Fruit fly (Drosophila melanogaster) whole organism, adult: ENCODE results near the gene pug.

Source experiments
- CG11617 ChIP-seq: fragments of 200-800 bp; sonication (Bioruptor generic); optimal IDR thresholded peaks from 2 replicates; lab custom pipeline; 2017; ENCODE audit warnings: mild to moderate bottlenecking, missing biosample characterization, missing genetic modification reagents, missing genetic modification characterization
- CG12768 ChIP-seq: fragments of 200-800 bp; sonication (Bioruptor generic); optimal IDR thresholded peaks from 2 replicates; lab custom pipeline; 2017; ENCODE audit warnings: missing biosample characterization, missing genetic modification characterization, mild to moderate bottlenecking, moderate library complexity, missing genetic modification reagents
- CG14711 ChIP-seq: fragments of 200-800 bp; sonication (Bioruptor generic); optimal IDR thresholded peaks from 2 replicates; lab custom pipeline; 2018; ENCODE audit warnings: missing biosample characterization, mild to moderate bottlenecking, missing genetic modification characterization, moderate library complexity
- CG1620 ChIP-seq: fragments of 200-800 bp; sonication (Bioruptor generic); optimal IDR thresholded peaks from 2 replicates; lab custom pipeline; 2016; ENCODE audit warnings: missing biosample characterization, missing genetic modification characterization
- CG33017 ChIP-seq: fragments of 200-800 bp; sonication (Bioruptor generic); optimal IDR thresholded peaks from 2 replicates; lab custom pipeline; 2018; ENCODE audit warnings: missing biosample characterization, mild to moderate bottlenecking, missing genetic modification characterization, moderate library complexity
- CG5204 ChIP-seq: fragments of 200-800 bp; sonication (Bioruptor generic); optimal IDR thresholded peaks from 2 replicates; lab custom pipeline; 2016; ENCODE audit warnings: missing biosample characterization, missing genetic modification characterization
- CG7045 ChIP-seq: fragments of 200-800 bp; sonication (Bioruptor generic); optimal IDR thresholded peaks from 2 replicates; lab custom pipeline; 2017; ENCODE audit warnings: missing biosample characterization, mild to moderate bottlenecking, missing genetic modification characterization
- CG7101 ChIP-seq: fragments of 200-800 bp; sonication (Bioruptor generic); optimal IDR thresholded peaks from 2 replicates; lab custom pipeline; 2018; ENCODE audit warnings: missing biosample characterization, mild to moderate bottlenecking, missing genetic modification characterization, moderate library complexity
- Clk ChIP-seq: fragments of 200-800 bp; sonication (Bioruptor generic); optimal IDR thresholded peaks from 2 replicates; lab custom pipeline; 2017; ENCODE audit warnings: missing biosample characterization, missing genetic modification characterization
- Crg-1 ChIP-seq: fragments of 200-800 bp; sonication (Bioruptor generic); optimal IDR thresholded peaks from 2 replicates; lab custom pipeline; 2016; ENCODE audit warnings: missing biosample characterization, missing genetic modification characterization
- Hr96 ChIP-seq: fragments of 200-800 bp; sonication (Bioruptor generic); optimal IDR thresholded peaks from 2 replicates; lab custom pipeline; 2016; ENCODE audit warnings: missing biosample characterization, missing genetic modification characterization
- Mnt ChIP-seq: fragments of 200-800 bp; sonication (Bioruptor generic); optimal IDR thresholded peaks from 2 replicates; lab custom pipeline; 2016; ENCODE audit warnings: missing biosample characterization, mild to moderate bottlenecking, missing genetic modification characterization
- bab1 ChIP-seq: fragments of 200-800 bp; sonication (Bioruptor generic); optimal IDR thresholded peaks from 3 replicates; lab custom pipeline; 2019; ENCODE audit warnings: missing biosample characterization, mild to moderate bottlenecking, missing genetic modification characterization, moderate library complexity
- cic ChIP-seq: fragments of 200-800 bp; sonication (Bioruptor generic); optimal IDR thresholded peaks from 2 replicates; lab custom pipeline; 2017; ENCODE audit warnings: missing biosample characterization, mild to moderate bottlenecking, missing genetic modification characterization, moderate library complexity
- cnc ChIP-seq, 2 experiments: fragments of >200 bp; optimal IDR thresholded peaks; 2 replicates each; lab custom pipeline; 2017
- kay ChIP-seq: fragments of 200-800 bp; sonication (Bioruptor generic); peaks from one replicate; lab custom pipeline; 2016; ENCODE audit warnings: missing biosample characterization, missing genetic modification characterization, borderline replicate concordance
- ovo ChIP-seq: fragments of 200-800 bp; sonication (Bioruptor generic); optimal IDR thresholded peaks from 2 replicates; lab custom pipeline; 2016; ENCODE audit warnings: missing biosample characterization, missing genetic modification characterization
- pad ChIP-seq: fragments of 200-800 bp; sonication (Bioruptor generic); optimal IDR thresholded peaks from 3 replicates; lab custom pipeline; 2017; ENCODE audit warnings: missing biosample characterization, missing genetic modification characterization, mild to moderate bottlenecking, moderate library complexity, missing genetic modification reagents
- tj ChIP-seq: fragments of 200-800 bp; sonication (Bioruptor generic); optimal IDR thresholded peaks from 3 replicates; lab custom pipeline; 2017; ENCODE audit warnings: missing biosample characterization, mild to moderate bottlenecking, missing genetic modification characterization, moderate library complexity
- toe ChIP-seq: fragments of 200-800 bp; sonication (Bioruptor generic); optimal IDR thresholded peaks from 2 replicates; lab custom pipeline; 2016; ENCODE audit warnings: missing biosample characterization, missing genetic modification characterization

The pug gene

dm6 chr3R:10708169-10708568, 11.8 kb downstream of the pug start, which contains the start of gene CG31278:
TSS of gene CG31278 (minus strand) at chr3R:10708340.
- TF ChIP-seq CG12768 (no peak), bab1 (GFP tag; lab: Kevin White, UChicago) (peak; percentile 26)

dm6 chr3R:10709264-10709663, 12.9 kb downstream of the pug start, which contains the start of gene CG31373:
TSS of gene CG31373 (minus strand) at chr3R:10709364.
- TF ChIP-seq Crg-1 (GFP tag; lab: Kevin White, UChicago), result no peak
- TF ChIP-seq toe (GFP tag; lab: Kevin White, UChicago), result no peak
- TF ChIP-seq cnc (optimal IDR thresholded peaks at IDR 0.05; lab: Kevin White, UChicago), result no peak
- TF ChIP-seq CG12768, result no peak
- TF ChIP-seq CG33017, result no peak
- no peak for TF ChIP-seq tj (GFP tag; lab: Kevin White, UChicago)
- no peak for TF ChIP-seq bab1 (GFP tag; lab: Kevin White, UChicago)
- TF ChIP-seq CG14711 (tag; lab: Kevin White, UChicago), result no peak
- TF ChIP-seq CG7101, result no peak
- no peak for TF ChIP-seq Mnt
- no peak for TF ChIP-seq kay
- no peak for TF ChIP-seq CG7045 (GFP tag; lab: Kevin White, UChicago)
- no peak for TF ChIP-seq Hr96 (GFP tag; lab: Kevin White, UChicago)
- TF ChIP-seq CG1620 (GFP tag; lab: Kevin White, UChicago), result no peak
- no peak for TF ChIP-seq Clk (GFP tag; lab: Kevin White, UChicago)
- TF ChIP-seq CG11617, result no peak
- TF ChIP-seq pad, result no peak
- no peak for TF ChIP-seq ovo (GFP tag; lab: Kevin White, UChicago)
- TF ChIP-seq cic (GFP tag; lab: Kevin White, UChicago), result no peak

DNA sequence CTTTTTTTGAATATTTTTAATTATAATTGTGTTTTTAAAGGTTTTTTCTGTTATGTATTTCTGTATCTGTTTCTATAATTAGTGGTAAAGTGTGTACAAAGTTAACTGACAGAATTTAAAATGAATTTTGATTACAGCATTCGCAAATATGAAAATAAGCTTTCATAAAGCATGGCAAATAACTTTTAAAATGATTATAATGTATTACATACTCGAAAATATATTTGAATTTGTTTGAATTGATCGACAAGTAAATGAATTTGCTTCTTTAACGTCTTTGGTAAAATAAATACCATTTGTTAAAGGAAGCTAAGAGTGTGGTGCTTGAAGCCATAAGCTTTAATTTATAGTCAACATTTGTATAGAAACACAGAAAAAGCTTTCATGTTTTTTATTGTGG, 14.8 kb downstream of the pug start, which contains the start of gene CG14689:
CG14689 (minus strand) TSS at position 101 of the 400 bp plus-strand sequence.
- TF ChIP-seq CG33017 (no peak), bab1 (GFP tag; lab: Kevin White, UChicago) (no peak), ovo (GFP tag; lab: Kevin White, UChicago) (no peak), pad (no peak), Hr96 (GFP tag; lab: Kevin White, UChicago) (no peak), Clk (GFP tag; lab: Kevin White, UChicago) (no peak), CG1620 (GFP tag; lab: Kevin White, UChicago) (no peak), CG12768 (no peak), cnc (optimal IDR thresholded peaks at IDR 0.05; lab: Kevin White, UChicago) (no peak), CG14711 (tag; lab: Kevin White, UChicago) (no peak), kay (no peak), toe (GFP tag; lab: Kevin White, UChicago) (no peak)

dm6 chr3R:10714498-10714897, 18.2 kb downstream of the pug start, which contains the start of gene CG4073:
TSS of gene CG4073 (plus strand) at chr3R:10714798.
- TF ChIP-seq pad (no peak), kay (no peak), bab1 (GFP tag; lab: Kevin White, UChicago) (no peak), cnc (optimal IDR thresholded peaks at IDR 0.05; lab: Kevin White, UChicago) (no peak), Mnt (no peak), CG7101 (no peak), CG11617 (no peak), tj (GFP tag; lab: Kevin White, UChicago) (no peak), CG33017 (no peak), CG5204 (no peak), CG12768 (no peak), Crg-1 (GFP tag; lab: Kevin White, UChicago) (no peak), Clk (GFP tag; lab: Kevin White, UChicago) (no peak), CG14711 (tag; lab: Kevin White, UChicago) (no peak), CG7045 (GFP tag; lab: Kevin White, UChicago) (no peak), Hr96 (GFP tag; lab: Kevin White, UChicago) (no peak), toe (GFP tag; lab: Kevin White, UChicago) (no peak), cic (GFP tag; lab: Kevin White, UChicago) (no peak)

DNA sequence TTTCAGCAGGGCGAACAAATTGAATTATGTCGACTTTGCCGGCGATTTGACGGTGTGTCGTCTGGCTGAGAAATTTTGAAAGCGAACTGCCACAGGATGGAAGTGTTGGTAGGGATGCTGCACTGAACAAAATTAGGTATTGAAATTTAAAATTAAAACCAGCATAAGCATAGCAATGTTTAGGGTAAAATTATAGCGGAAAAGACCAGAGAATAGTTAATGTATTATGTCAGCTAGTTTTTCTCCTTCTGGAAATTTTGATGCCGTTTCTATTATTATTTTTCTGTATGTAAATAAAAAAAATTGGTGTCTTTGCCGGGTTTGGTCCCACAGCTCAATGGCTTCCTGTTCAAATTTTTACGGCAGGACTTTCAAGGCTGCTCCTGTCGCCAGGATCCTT, 30.4 kb downstream of the pug start:
- TF ChIP-seq Mnt (no peak), CG33017 (no peak), cic (GFP tag; lab: Kevin White, UChicago) (no peak), tj (GFP tag; lab: Kevin White, UChicago) (no peak), CG11617 (no peak), CG1620 (GFP tag; lab: Kevin White, UChicago) (no peak), Clk (GFP tag; lab: Kevin White, UChicago) (no peak), Crg-1 (GFP tag; lab: Kevin White, UChicago) (no peak), CG7101 (no peak), toe (GFP tag; lab: Kevin White, UChicago) (no peak), bab1 (GFP tag; lab: Kevin White, UChicago) (no peak), cnc (optimal IDR thresholded peaks at IDR 0.05; lab: Kevin White, UChicago) (no peak), Hr96 (GFP tag; lab: Kevin White, UChicago) (no peak)

DNA sequence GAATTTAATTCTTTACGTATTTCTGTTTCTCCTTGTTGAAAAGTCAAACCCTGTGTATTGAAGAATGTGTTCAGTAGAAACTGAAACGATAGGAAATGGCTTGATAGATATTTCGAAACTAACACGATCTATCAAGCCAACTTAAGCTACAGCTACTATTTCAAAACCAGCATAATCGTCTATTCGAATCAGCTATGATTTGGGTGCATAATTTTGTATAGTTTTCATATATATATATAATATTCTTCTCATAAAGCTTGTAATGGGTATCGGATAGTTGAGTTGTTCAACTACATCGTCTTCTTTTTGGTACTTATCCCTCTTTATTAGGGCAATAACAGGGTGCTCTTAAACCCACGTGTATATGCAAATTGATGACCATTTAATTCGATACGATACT, 39.5 kb downstream of the pug start, which contains the start of gene tomboy20:
tomboy20 (minus strand) TSS at position 101 of the 400 bp plus-strand sequence.
- no peak for TF ChIP-seq cic (GFP tag; lab: Kevin White, UChicago)
- no peak for TF ChIP-seq CG12768
- TF ChIP-seq Clk (GFP tag; lab: Kevin White, UChicago), result no peak
- TF ChIP-seq Crg-1 (GFP tag; lab: Kevin White, UChicago), result no peak

- TF ChIP-seq CG14711 (tag; lab: Kevin White, UChicago), result no peak
- TF ChIP-seq ovo (GFP tag; lab: Kevin White, UChicago), result no peak
- no peak for TF ChIP-seq pad
- no peak for TF ChIP-seq cic (GFP tag; lab: Kevin White, UChicago)
- TF ChIP-seq CG7045 (GFP tag; lab: Kevin White, UChicago), result no peak
- TF ChIP-seq Hr96 (GFP tag; lab: Kevin White, UChicago), result no peak
- no peak for TF ChIP-seq CG11617
- no peak for TF ChIP-seq CG1620 (GFP tag; lab: Kevin White, UChicago)
- TF ChIP-seq CG33017, result no peak
- TF ChIP-seq CG12768, result no peak
- no peak for TF ChIP-seq cnc (optimal IDR thresholded peaks at IDR 0.05; lab: Kevin White, UChicago)
- TF ChIP-seq Mnt, result no peak
- TF ChIP-seq bab1 (GFP tag; lab: Kevin White, UChicago), result no peak
- TF ChIP-seq kay, result no peak
- no peak for TF ChIP-seq Clk (GFP tag; lab: Kevin White, UChicago)
- TF ChIP-seq tj (GFP tag; lab: Kevin White, UChicago), result no peak
- no peak for TF ChIP-seq CG7101
- no peak for TF ChIP-seq CG5204
- no peak for TF ChIP-seq toe (GFP tag; lab: Kevin White, UChicago)
Observed at dm6 chr3R:10747650-10748049, 51.3 kb downstream of the pug start.
